Fruit fly (Drosophila melanogaster): ENCODE measurements around the gene CG34241.

The CG34241 gene

dm6 chr3L:12081679-12082520 is 45.9 kb upstream of the CG34241 start, which contains the start of gene Sema5c (continued):
- TF ChIP-seq slbo (GFP tag; IDR thresholded peaks at IDR 0.05) (peak; percentile 73), Hr51 (GFP tag; optimal IDR thresholded peaks at IDR 0.05) (peak in 1 of 2 experiments; percentile 80), maf-S (GFP tag; optimal IDR thresholded peaks at IDR 0.05) (no peak), gt (GFP tag; IDR thresholded peaks at IDR 0.05) (no peak), CG9727 (GFP tag; optimal IDR thresholded peaks at IDR 0.05) (peak; percentile 92), CG4730 (GFP tag; IDR thresholded peaks at IDR 0.05) (peak; percentile 41; the same call in 1 of the 2 replicates), CG7839 (tag; optimal IDR thresholded peaks at IDR 0.05) (peak; percentile 77), Side (GFP tag; optimal IDR thresholded peaks at IDR 0.05) (peak; percentile 36), CG31441 (GFP tag; IDR thresholded peaks at IDR 0.05) (peak; percentile 82), CG7928 (GFP tag; optimal IDR thresholded peaks at IDR 0.05) (no peak), HLHmδ (GFP tag; optimal IDR thresholded peaks at IDR 0.05) (peak; percentile 55), esg (GFP tag; conservative IDR thresholded peaks at IDR 0.05) (peak; percentile 49), CG13123 (GFP tag; optimal IDR thresholded peaks at IDR 0.05) (peak; percentile 46), CG4820 (GFP tag; optimal IDR thresholded peaks at IDR 0.05) (peak; percentile 42), Ravus (GFP tag; IDR thresholded peaks at IDR 0.05) (no peak), Vsx1 (GFP tag; optimal IDR thresholded peaks at IDR 0.05) (peak; percentile 39), nom (GFP tag; optimal IDR thresholded peaks at IDR 0.05) (peak; percentile 48), tll (GFP tag; optimal IDR thresholded peaks at IDR 0.05) (peak in 1 of 2 experiments; percentile 12), CG33557 (GFP tag; optimal IDR thresholded peaks at IDR 0.05) (peak; percentile 71), CG1647 (GFP tag; optimal IDR thresholded peaks at IDR 0.05) (peak; percentile 31), mirr (GFP tag; optimal IDR thresholded peaks at IDR 0.05) (peak; percentile 52), Scr (GFP tag; IDR thresholded peaks at IDR 0.05; ENCODE audit: partially characterized antibody) (peak; percentile 38), CG15601 (tag; optimal IDR thresholded peaks at IDR 0.05) (peak; percentile 37), BtbVII (GFP tag; optimal IDR thresholded peaks at IDR 0.05) (peak; percentile 67), pum (GFP tag; optimal IDR thresholded peaks at IDR 0.05) (no peak), CG1233 (GFP tag; optimal IDR thresholded peaks at IDR 0.05) (peak; percentile 63), Rfx (GFP tag; IDR thresholded peaks at IDR 0.05) (peak; percentile 70), CG7372 (GFP tag; IDR thresholded peaks at IDR 0.05) (no peak), Ets65A (GFP tag) (peak; percentile 84), CG17328 (GFP tag; IDR thresholded peaks at IDR 0.05) (no peak), run (tag; optimal IDR thresholded peaks at IDR 0.05) (peak; percentile 51), fd102C (GFP tag; optimal IDR thresholded peaks at IDR 0.05) (no peak), ro (GFP tag; IDR thresholded peaks at IDR 0.05) (no peak), gcm2 (GFP tag; optimal IDR thresholded peaks at IDR 0.05) (no peak), C15 (GFP tag; IDR thresholded peaks at IDR 0.05) (no peak), pfk (GFP tag; optimal IDR thresholded peaks at IDR 0.05) (peak; percentile 63), CrebB (tag; optimal IDR thresholded peaks at IDR 0.05) (no peak), Rx (GFP tag; IDR thresholded peaks at IDR 0.05) (peak; percentile 42), sr (GFP tag; IDR thresholded peaks at IDR 0.05) (no peak), pan (optimal IDR thresholded peaks at IDR 0.05) (no peak), pan (GFP tag; optimal IDR thresholded peaks at IDR 0.05 in 1 of 2, IDR thresholded peaks at IDR 0.05 in 1 of 2) (peak in 1 of 2 experiments; percentile 51), E2f2 (GFP tag; IDR thresholded peaks at IDR 0.05) (no peak; the same call in 1 of the 2 replicates), NC2β (GFP tag; optimal IDR thresholded peaks at IDR 0.05) (no peak), CG12942 (GFP tag; optimal IDR thresholded peaks at IDR 0.05) (peak; percentile 26), Oli (tag; optimal IDR thresholded peaks at IDR 0.05) (peak; percentile 79), Dip2 (GFP tag; IDR thresholded peaks at IDR 0.05) (no peak), Kr (GFP tag; optimal IDR thresholded peaks at IDR 0.05) (no peak), CG12104 (GFP tag; optimal IDR thresholded peaks at IDR 0.05) (peak; percentile 75), CG7786 (GFP tag; optimal IDR thresholded peaks at IDR 0.05) (no peak), ranshi (GFP tag; IDR thresholded peaks at IDR 0.05) (peak; percentile 63)
